Fruit fly (Drosophila melanogaster) whole organism: ENCODE data around the gene CG34331.
"Not testable (repeated sequence)": the region's sequence is repeated elsewhere in the genome, so short reads cannot be mapped to it uniquely, and the experiment has no call there.

Experiments used
- CG8478 ChIP-seq: fragments of >200 bp; optimal IDR thresholded peaks from 2 replicates; lab custom pipeline; 2018; ENCODE audit warnings: inconsistent platforms
- Dll ChIP-seq: fragments of >200 bp; optimal IDR thresholded peaks from 2 replicates; lab custom pipeline; 2017
- EcR ChIP-seq, 2 experiments: fragments of >200 bp; optimal IDR thresholded peaks; 2 replicates each; lab custom pipeline; 2017; ENCODE audit warnings: missing biosample characterization in 2 of 2, missing genetic modification characterization in 2 of 2, missing genetic modification reagents in 2 of 2
- pan ChIP-seq: fragments of >200 bp; optimal IDR thresholded peaks from 2 replicates; lab custom pipeline; 2017
- psq ChIP-seq: fragments of >200 bp; optimal IDR thresholded peaks from 2 replicates; lab custom pipeline; 2017
- usp ChIP-seq: fragments of >200 bp; optimal IDR thresholded peaks from 2 replicates; lab custom pipeline; 2017; ENCODE audit warnings: missing biosample characterization, missing genetic modification characterization, mixed read lengths

The CG34331 gene

DNA sequence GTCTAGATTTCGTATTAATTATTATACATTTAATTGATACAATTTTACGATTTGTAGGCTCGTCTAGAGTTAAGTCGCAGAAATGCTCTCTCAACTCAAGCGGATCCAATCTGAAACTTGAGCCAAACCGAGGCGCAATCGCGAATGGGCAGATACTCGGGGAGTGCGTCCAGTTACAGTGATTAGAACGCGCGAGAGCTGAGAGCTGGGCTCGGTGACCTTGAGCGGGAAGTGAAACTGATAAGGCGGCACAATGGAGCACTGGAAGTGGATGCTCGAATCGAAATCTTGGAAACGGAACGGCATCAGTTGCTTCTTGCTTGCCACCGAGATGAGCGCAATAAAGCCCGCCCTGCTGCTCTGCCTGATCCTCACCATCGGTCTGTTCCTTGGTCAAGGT lies at the start of gene CG34331:
CG34331 (plus strand) TSS at position 301 of the 400 bp plus-strand sequence.
- TF ChIP-seq CG8478 (lab: Kevin White, UChicago) (no peak), psq (lab: Kevin White, UChicago) (no peak), usp (GFP tag; lab: Kevin White, UChicago) (no peak), Dll (no peak), pan (lab: Kevin White, UChicago) (no peak), EcR (GFP tag; optimal IDR thresholded peaks at IDR 0.05; lab: Kevin White, UChicago) (no peak)

DNA sequence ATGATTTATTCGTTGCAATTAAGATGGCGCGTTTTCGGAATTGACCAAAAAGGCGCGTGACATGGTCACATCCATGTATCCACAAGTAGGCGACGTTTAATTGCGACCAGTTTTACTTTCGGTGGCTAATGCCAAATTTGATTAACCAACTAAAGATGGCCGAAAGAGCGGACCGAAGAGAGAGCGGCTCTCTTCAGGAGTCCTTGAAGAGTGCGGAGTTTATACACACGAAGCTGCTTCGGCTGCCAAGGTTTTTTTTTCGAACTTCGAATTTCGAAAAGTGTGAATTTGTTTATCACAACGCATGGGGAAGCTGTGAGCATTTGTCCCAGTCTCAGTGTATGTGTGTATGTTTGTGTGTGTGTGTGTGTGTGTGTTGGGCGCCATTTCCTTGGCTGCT lies 38.5 kb upstream of the CG34331 start:
- TF ChIP-seq usp (GFP tag; lab: Kevin White, UChicago) = no peak

DNA sequence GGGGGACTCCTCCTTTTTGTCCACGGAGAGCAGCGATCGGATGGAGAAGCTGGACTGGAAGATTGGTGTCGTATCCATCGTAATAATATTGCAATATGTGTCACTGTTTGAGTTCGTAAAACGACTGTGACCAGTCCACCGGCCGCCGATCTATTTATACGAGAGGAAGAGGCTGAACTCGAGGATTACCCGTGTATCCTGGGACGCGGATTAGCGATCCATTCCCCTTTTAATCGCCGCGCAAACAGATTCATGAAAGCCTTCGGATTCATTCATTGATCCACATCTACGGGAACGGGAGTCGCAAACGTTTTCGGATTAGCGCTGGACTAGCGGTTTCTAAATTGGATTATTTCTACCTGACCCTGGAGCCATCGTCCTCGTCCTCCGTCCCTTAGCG lies 29.9 kb upstream of the CG34331 start, which contains the start of gene fd19B:
fd19B (minus strand) TSS at position 101 of the 400 bp plus-strand sequence.
- TF ChIP-seq EcR (GFP tag; optimal IDR thresholded peaks at IDR 0.05; lab: Kevin White, UChicago) = no peak
- TF ChIP-seq CG8478 (lab: Kevin White, UChicago) = no peak
- no peak for TF ChIP-seq psq (lab: Kevin White, UChicago)
- no peak for TF ChIP-seq Dll
- TF ChIP-seq pan (lab: Kevin White, UChicago) = no peak
- TF ChIP-seq usp (GFP tag; lab: Kevin White, UChicago) = no peak

DNA sequence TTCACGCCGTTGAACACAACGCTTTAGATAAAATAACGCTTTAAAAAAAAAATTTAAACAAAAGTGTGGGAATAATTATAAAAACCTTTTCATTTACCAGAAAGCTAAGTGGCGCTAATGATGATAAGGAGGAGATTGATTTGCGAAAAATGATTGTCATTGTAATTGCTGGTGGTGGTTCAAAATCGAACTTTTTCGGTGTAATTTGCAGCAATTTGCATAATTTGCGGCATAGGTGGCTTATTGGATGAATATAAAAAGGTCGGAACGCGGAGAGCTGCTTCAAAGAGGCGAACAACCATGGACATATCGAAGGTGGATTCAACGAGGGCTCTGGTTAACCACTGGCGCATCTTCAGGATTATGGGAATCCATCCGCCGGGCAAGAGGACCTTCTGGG lies 28.2 kb upstream of the CG34331 start, which contains the start of gene Or19b:
Or19b (plus strand) TSS at position 301 of the 400 bp plus-strand sequence.
- TF ChIP-seq psq (lab: Kevin White, UChicago); Dll; pan (lab: Kevin White, UChicago): not testable (repeated sequence)

- not testable (repeated sequence) for TF ChIP-seq pan (lab: Kevin White, UChicago); usp (GFP tag; lab: Kevin White, UChicago); psq (lab: Kevin White, UChicago)
Observed at dm6 chrX:20096374-20096773, 25.9 kb upstream of the CG34331 start, which contains the start of gene CG42581. TSS of gene CG42581 (minus strand) at chrX:20096474.

DNA sequence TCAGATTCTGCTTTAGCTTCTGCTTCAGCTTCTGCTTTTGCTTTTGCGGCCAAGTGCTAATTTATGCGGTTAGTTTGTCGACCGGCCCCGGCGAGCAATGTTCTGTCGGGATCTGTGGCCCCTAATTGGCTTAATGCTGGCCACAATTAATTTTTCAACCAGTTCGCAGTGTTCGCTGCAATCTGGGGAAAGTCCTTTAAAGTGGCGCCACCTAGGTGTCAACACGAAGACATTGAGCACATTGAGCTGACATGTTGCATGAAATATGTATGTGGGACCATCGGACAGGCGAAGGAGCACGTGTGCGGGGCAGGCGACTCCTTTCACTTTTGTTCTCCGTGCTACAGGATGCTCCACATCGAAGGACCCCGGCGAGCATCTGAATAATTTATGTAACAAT lies 17.3 kb upstream of the CG34331 start:
- TF ChIP-seq pan (lab: Kevin White, UChicago) (no peak), EcR (GFP tag; optimal IDR thresholded peaks at IDR 0.05; lab: Kevin White, UChicago) (no peak), usp (GFP tag; lab: Kevin White, UChicago) (no peak), Dll (no peak), CG8478 (lab: Kevin White, UChicago) (no peak), psq (lab: Kevin White, UChicago) (no peak)

DNA sequence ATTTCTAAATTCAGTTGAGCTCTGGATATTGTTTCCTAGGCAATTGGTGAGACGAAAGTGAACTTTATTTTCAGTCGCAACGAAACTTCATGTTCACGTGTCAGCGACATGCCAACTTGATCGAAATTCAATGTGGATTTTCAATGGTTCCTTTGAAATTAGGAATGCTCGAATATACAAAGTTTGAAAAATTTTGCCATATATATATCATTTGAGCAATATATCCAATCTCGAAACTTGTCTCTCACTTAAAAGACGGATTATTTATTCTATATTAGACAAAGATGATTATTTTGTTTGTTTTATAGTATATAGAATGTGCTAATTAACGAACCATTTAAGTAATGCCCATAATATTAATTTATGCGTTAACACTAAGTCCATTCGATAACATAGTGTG lies 11.8 kb upstream of the CG34331 start, which contains the start of gene karr:
karr (minus strand) TSS at position 101 of the 400 bp plus-strand sequence.
- no peak for TF ChIP-seq psq (lab: Kevin White, UChicago)
- TF ChIP-seq pan (lab: Kevin White, UChicago) = no peak
- TF ChIP-seq Dll = no peak
- no peak for TF ChIP-seq EcR (GFP tag; optimal IDR thresholded peaks at IDR 0.05; lab: Kevin White, UChicago)
- TF ChIP-seq usp (GFP tag; lab: Kevin White, UChicago) = no peak
- TF ChIP-seq CG8478 (lab: Kevin White, UChicago) = no peak

dm6 chrX:20129554-20129953 lies 7.3 kb downstream of the CG34331 start:
- TF ChIP-seq pan (lab: Kevin White, UChicago) (no peak), Dll (no peak), CG8478 (lab: Kevin White, UChicago) (no peak), usp (GFP tag; lab: Kevin White, UChicago) (no peak), psq (lab: Kevin White, UChicago) (no peak), EcR (GFP tag; optimal IDR thresholded peaks at IDR 0.05; lab: Kevin White, UChicago) (no peak)

DNA sequence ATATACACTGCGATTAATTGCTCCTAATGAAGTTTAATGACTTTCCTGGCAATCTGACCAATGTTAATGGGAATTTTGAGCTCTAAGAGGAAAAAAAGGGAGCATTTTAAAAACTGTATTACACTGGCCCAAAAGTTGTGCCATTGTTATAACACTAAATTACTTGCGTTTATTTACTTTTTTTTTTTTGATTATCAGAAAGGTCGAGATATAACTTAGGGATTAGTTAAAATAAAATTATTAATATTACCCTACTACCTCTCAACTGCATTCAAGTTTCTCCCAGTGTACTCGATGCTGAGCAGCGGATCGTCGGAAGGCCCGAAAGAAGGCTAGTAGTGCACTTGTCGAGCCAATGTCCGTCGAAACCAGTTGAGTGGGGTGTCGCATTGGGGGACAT lies 8.2 kb downstream of the CG34331 start:
- no peak for TF ChIP-seq CG8478 (lab: Kevin White, UChicago)
- TF ChIP-seq usp (GFP tag; lab: Kevin White, UChicago) = no peak
- TF ChIP-seq psq (lab: Kevin White, UChicago) = no peak
- no peak for TF ChIP-seq EcR (GFP tag; optimal IDR thresholded peaks at IDR 0.05; lab: Kevin White, UChicago)
- TF ChIP-seq Dll = no peak
- TF ChIP-seq pan (lab: Kevin White, UChicago) = no peak

- no peak for TF ChIP-seq Dll
- TF ChIP-seq pan (lab: Kevin White, UChicago) = no peak
- no peak for TF ChIP-seq CG8478 (lab: Kevin White, UChicago)
- no peak for TF ChIP-seq psq (lab: Kevin White, UChicago)
- TF ChIP-seq usp (GFP tag; lab: Kevin White, UChicago) = no peak
- no peak for TF ChIP-seq EcR (GFP tag; optimal IDR thresholded peaks at IDR 0.05; lab: Kevin White, UChicago)
Observed at dm6 chrX:20133432-20133831, 11.2 kb downstream of the CG34331 start, which contains the start of gene CG15322. TSS of gene CG15322 (plus strand) at chrX:20133579.

dm6 chrX:20139493-20139892 lies 17.2 kb downstream of the CG34331 start, which contains the start of gene CG42583:
TSS of gene CG42583 (plus strand) at chrX:20139793.
- TF ChIP-seq Dll (no peak), CG8478 (lab: Kevin White, UChicago) (no peak), EcR (GFP tag; optimal IDR thresholded peaks at IDR 0.05; lab: Kevin White, UChicago) (no peak), psq (lab: Kevin White, UChicago) (no peak), pan (lab: Kevin White, UChicago) (no peak), usp (GFP tag; lab: Kevin White, UChicago) (no peak)

DNA sequence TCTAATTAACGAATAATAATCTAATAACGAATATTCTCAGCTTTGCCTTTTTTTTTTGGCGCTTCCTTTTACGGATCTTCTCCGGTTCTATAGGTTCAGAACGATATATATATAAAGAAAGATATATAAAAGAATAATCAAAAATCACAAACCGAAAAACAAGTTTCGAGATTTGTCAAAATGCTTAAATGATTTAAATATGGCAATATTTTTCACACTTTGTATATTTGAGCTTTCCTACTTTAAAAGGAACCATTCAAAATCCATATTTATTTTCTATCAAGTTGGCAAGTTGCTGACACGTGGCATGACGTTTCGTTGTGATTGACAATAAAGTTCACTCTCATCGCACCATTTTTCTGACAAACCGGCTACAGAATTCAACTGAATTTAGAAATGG lies 18.5 kb downstream of the CG34331 start, which contains the start of gene CG34332:
CG34332 (plus strand) TSS at position 301 of the 400 bp plus-strand sequence.
- TF ChIP-seq EcR (GFP tag; optimal IDR thresholded peaks at IDR 0.05; lab: Kevin White, UChicago) (no peak), CG8478 (lab: Kevin White, UChicago) (no peak), Dll (no peak)
